Fruit fly (Drosophila melanogaster) whole organism, pupa: ENCODE data around the gene CG4025.

Experiments
- CG10348 ChIP-seq: fragments of 200-800 bp; sonication (Bioruptor generic); IDR thresholded peaks from 2 replicates; pipeline ENCODE4 v1.3.6; 2022; ENCODE audit warnings: missing biosample characterization, missing genetic modification characterization
- CG12605 ChIP-seq: fragments of 200-800 bp; sonication (Bioruptor generic); IDR thresholded peaks from 2 replicates; pipeline ENCODE4 v1.3.6; 2022; ENCODE audit warnings: missing biosample characterization, missing genetic modification characterization
- CG13204 ChIP-seq: fragments of 200-800 bp; sonication (Bioruptor generic); optimal IDR thresholded peaks from 2 replicates; lab custom pipeline; 2018; ENCODE audit warnings: missing biosample characterization, mild to moderate bottlenecking, missing genetic modification characterization, moderate library complexity
- CG14655 ChIP-seq: fragments of 200-800 bp; sonication (Bioruptor generic); optimal IDR thresholded peaks from 3 replicates; lab custom pipeline; 2017; ENCODE audit warnings: mild to moderate bottlenecking, missing biosample characterization, missing genetic modification reagents, missing genetic modification characterization
- CG15710 ChIP-seq: fragments of 200-800 bp; sonication (Bioruptor generic); optimal IDR thresholded peaks from 2 replicates; lab custom pipeline; 2018; ENCODE audit warnings: missing biosample characterization, mild to moderate bottlenecking, missing genetic modification characterization, moderate library complexity
- CG17806 ChIP-seq: fragments of 200-800 bp; sonication (Bioruptor generic); optimal IDR thresholded peaks from 2 replicates; lab custom pipeline; 2018; ENCODE audit warnings: missing biosample characterization, mild to moderate bottlenecking, missing genetic modification characterization, moderate library complexity
- CG32121 ChIP-seq: fragments of 200-800 bp; sonication (Bioruptor generic); IDR thresholded peaks from 2 replicates; pipeline ENCODE4 v1.3.6; 2022; ENCODE audit warnings: missing biosample characterization, missing genetic modification characterization
- CG34367 ChIP-seq: fragments of 200-800 bp; sonication (Bioruptor generic); optimal IDR thresholded peaks from 2 replicates; lab custom pipeline; 2018; ENCODE audit warnings: missing biosample characterization, mild to moderate bottlenecking, missing genetic modification characterization
- CG4496 ChIP-seq: fragments of 200-800 bp; sonication (Bioruptor generic); IDR thresholded peaks from 3 replicates; pipeline ENCODE4 v1.3.6; 2022; ENCODE audit warnings: missing biosample characterization, missing genetic modification characterization
- CG8159 ChIP-seq: fragments of 200-800 bp; sonication (Bioruptor generic); optimal IDR thresholded peaks from 3 replicates; lab custom pipeline; 2018; ENCODE audit warnings: missing biosample characterization, mild to moderate bottlenecking, missing genetic modification characterization, moderate library complexity
- CG8301 ChIP-seq: fragments of 200-800 bp; sonication (Bioruptor generic); optimal IDR thresholded peaks from 2 replicates; lab custom pipeline; 2018; ENCODE audit warnings: missing biosample characterization, mild to moderate bottlenecking, missing genetic modification characterization
- CG9948 ChIP-seq: fragments of 200-800 bp; sonication (Bioruptor generic); optimal IDR thresholded peaks from 2 replicates; lab custom pipeline; 2018; ENCODE audit warnings: missing biosample characterization, mild to moderate bottlenecking, missing genetic modification characterization, moderate library complexity
- D1 ChIP-seq: fragments of 200-800 bp; sonication (Bioruptor generic); optimal IDR thresholded peaks from 2 replicates; lab custom pipeline; 2018; ENCODE audit warnings: missing biosample characterization, mild to moderate bottlenecking, missing genetic modification characterization, moderate library complexity
- EcR ChIP-seq: fragments of 200-800 bp; sonication (Bioruptor generic); optimal IDR thresholded peaks from 3 replicates; lab custom pipeline; 2019; ENCODE audit warnings: missing biosample characterization, missing genetic modification characterization, mild to moderate bottlenecking, moderate library complexity, missing genetic modification reagents
- Ets98B ChIP-seq: fragments of 200-800 bp; sonication (Bioruptor generic); IDR thresholded peaks from 2 replicates; pipeline ENCODE4 v1.3.6; 2022; ENCODE audit warnings: missing biosample characterization, missing genetic modification characterization
- Pif1A ChIP-seq: fragments of 200-800 bp; sonication (Bioruptor generic); optimal IDR thresholded peaks from 3 replicates; lab custom pipeline; 2016; ENCODE audit warnings: missing biosample characterization, missing genetic modification characterization
- Pif1B ChIP-seq: fragments of 200-800 bp; sonication (Bioruptor generic); optimal IDR thresholded peaks from 3 replicates; lab custom pipeline; 2016; ENCODE audit warnings: missing biosample characterization, missing genetic modification characterization
- Snoo ChIP-seq: fragments of 200-800 bp; sonication (Bioruptor generic); optimal IDR thresholded peaks from 3 replicates; lab custom pipeline; 2017; ENCODE audit warnings: missing biosample characterization, mild to moderate bottlenecking, missing genetic modification characterization, inconsistent platforms
- fd96Ca ChIP-seq: fragments of 200-800 bp; sonication (Bioruptor generic); IDR thresholded peaks from 3 replicates; pipeline ENCODE4 v1.3.6; 2022; ENCODE audit warnings: missing biosample characterization, missing genetic modification characterization
- gl ChIP-seq: fragments of 200-800 bp; sonication (Bioruptor generic); optimal IDR thresholded peaks from 2 replicates; lab custom pipeline; 2018; ENCODE audit warnings: missing biosample characterization, mild to moderate bottlenecking, missing genetic modification characterization
- rn ChIP-seq: fragments of 200-800 bp; sonication (Bioruptor generic); IDR thresholded peaks from 2 replicates; pipeline ENCODE4 v1.3.6; 2022; ENCODE audit warnings: missing biosample characterization, missing genetic modification characterization

The CG4025 gene

DNA sequence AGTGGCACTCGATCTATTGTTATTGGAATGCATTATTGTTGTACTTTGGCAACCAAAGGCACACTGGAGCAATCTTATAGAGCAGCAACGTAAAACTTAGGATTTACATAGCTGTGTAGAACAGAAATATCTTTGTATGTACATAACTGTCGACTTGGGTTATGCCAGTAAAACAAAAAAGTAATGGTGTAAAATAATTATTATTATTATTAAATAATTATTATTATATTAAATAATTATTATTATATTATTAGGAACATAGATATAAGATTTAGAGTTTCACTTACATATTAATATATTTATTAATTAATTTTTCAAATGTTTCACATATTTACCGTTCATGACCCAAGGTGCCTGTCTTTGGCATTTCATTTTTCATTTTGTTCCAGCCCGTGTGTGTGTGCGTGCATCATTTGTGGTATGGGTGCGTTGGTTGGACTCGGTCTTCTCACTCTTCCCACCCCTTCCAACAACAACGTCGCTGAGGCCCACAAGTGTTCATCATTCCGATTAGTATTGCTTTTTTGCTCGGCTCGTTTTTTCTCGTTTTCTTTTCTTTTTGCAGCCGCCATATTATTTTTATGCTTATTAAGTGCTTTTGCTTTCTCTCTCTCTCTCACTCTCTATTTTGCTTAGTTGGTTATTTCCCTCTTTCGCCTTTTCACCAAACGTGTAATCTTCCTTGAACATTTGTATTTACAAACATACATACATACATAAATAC, 47.4 kb downstream of the CG4025 start:
- TF ChIP-seq CG17806 (tag; lab: Kevin White, UChicago) (peak; percentile 86), rn (peak; percentile 90), Pif1B (GFP tag; lab: Kevin White, UChicago) (peak; percentile 67), EcR (GFP tag; lab: Kevin White, UChicago) (peak; percentile 12), CG9948 (tag; lab: Kevin White, UChicago) (peak; percentile 96), CG15710 (tag; lab: Kevin White, UChicago) (peak; percentile 94), CG34367 (peak; percentile 82), CG8159 (tag; lab: Kevin White, UChicago) (peak; percentile 97), fd96Ca (GFP tag; lab: Robert Waterston, UW) (peak; percentile 82), D1 (tag; lab: Kevin White, UChicago) (peak; percentile 90), gl (peak; percentile 95), CG12605 (peak; percentile 95), CG8301 (tag; lab: Kevin White, UChicago) (peak; percentile 53), Ets98B (GFP tag; lab: Robert Waterston, UW) (peak; percentile 84), CG4496 (GFP tag; lab: Robert Waterston, UW) (peak; percentile 94), CG13204 (GFP tag; lab: Kevin White, UChicago) (peak; percentile 69), Snoo (peak; percentile 89), CG10348 (GFP tag; lab: Robert Waterston, UW) (peak; percentile 75), CG14655 (GFP tag; lab: Kevin White, UChicago) (peak; percentile 93), Pif1A (GFP tag; lab: Kevin White, UChicago) (peak; percentile 82), CG32121 (GFP tag; lab: Robert Waterston, UW) (peak; percentile 58; the same call in 1 of the 2 replicates)
- TF ChIP-seq, all 21 proteins: peak for 21

DNA sequence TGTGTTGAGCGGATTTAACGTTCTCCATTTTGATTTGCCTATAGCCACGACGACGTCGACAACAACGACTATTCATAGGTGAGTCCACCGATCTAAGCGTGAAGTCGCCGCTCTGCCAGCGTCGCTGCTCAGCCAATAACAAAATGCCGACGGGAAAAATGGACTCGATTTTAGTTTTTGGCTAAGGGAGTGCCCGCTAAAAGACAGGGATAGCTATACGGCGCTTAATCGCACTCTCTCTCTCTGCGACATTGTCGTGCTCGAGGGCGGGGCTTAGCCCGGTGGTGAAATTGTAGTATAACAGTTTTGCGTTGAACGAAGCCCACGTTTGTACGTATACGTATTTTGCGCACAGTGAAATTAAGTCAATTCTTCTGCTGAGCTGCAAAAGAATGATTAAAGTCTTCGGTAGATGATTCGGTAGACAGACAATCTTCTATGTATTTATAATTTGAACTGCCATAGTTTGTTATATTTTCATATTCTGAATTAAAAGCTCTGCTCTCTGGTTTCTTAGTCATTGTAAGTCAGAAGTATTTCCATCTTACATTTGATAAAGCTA, 48.8 kb downstream of the CG4025 start:
- TF ChIP-seq fd96Ca (GFP tag; lab: Robert Waterston, UW) (no peak), Ets98B (GFP tag; lab: Robert Waterston, UW) (peak; percentile 19; the same call in 1 of the 2 replicates), CG14655 (GFP tag; lab: Kevin White, UChicago) (no peak), CG34367 (no peak), CG15710 (tag; lab: Kevin White, UChicago) (no peak), CG32121 (GFP tag; lab: Robert Waterston, UW) (no peak), Pif1A (GFP tag; lab: Kevin White, UChicago) (no peak), EcR (GFP tag; lab: Kevin White, UChicago) (no peak), Pif1B (GFP tag; lab: Kevin White, UChicago) (no peak), CG8301 (tag; lab: Kevin White, UChicago) (no peak), CG13204 (GFP tag; lab: Kevin White, UChicago) (no peak), rn (no peak), CG12605 (0 out of 2 replicates have a peak, but pooled peaks have one; percentile 20), Snoo (no peak), CG17806 (tag; lab: Kevin White, UChicago) (no peak), CG4496 (GFP tag; lab: Robert Waterston, UW) (peak; percentile 60; the same call in 1 of the 3 replicates), gl (no peak)
